Worm (Caenorhabditis elegans) whole organism, L4 larva: ENCODE measurements around the gene C07A9.10.

Source experiments
- T20F7.1 ChIP-seq: fragments of 200-800 bp; sonication (Bioruptor generic); optimal IDR thresholded peaks from 2 replicates; lab custom pipeline; 2018; ENCODE audit warnings: mild to moderate bottlenecking, missing genetic modification characterization, missing compliant biosample characterization
- T26A8.4 ChIP-seq: fragments of 200-800 bp; sonication (Bioruptor generic); IDR thresholded peaks from 2 replicates; pipeline ENCODE4 v1.3.6; 2022; ENCODE audit warnings: missing genetic modification characterization, missing compliant biosample characterization
- Y5F2A.4 ChIP-seq: fragments of 200-800 bp; sonication (Bioruptor generic); optimal IDR thresholded peaks from 2 replicates; lab custom pipeline; 2018; ENCODE audit warnings: mild to moderate bottlenecking, missing genetic modification characterization, missing compliant biosample characterization
- Y75B8A.6 ChIP-seq: fragments of 200-800 bp; sonication (Bioruptor generic); IDR thresholded peaks from 2 replicates; pipeline ENCODE4 v1.3.6; 2022; ENCODE audit warnings: missing genetic modification reagents, missing genetic modification characterization, missing compliant biosample characterization
- ZK546.5 ChIP-seq, 2 experiments: sonication (generic microtip); optimal IDR thresholded peaks; 2 replicates each; lab custom pipeline; 2017; ENCODE audit warnings: missing biosample characterization in 2 of 2, missing genetic modification characterization in 2 of 2
- aly-2 ChIP-seq: sonication (generic microtip); optimal IDR thresholded peaks from 2 replicates; lab custom pipeline; 2018; ENCODE audit warnings: missing biosample characterization, missing genetic modification characterization
- ama-1 ChIP-seq: fragments of 150-350 bp; optimal IDR thresholded peaks from 2 replicates; lab custom pipeline; 2014; ENCODE audit warnings: inconsistent platforms, mixed read lengths
- arid-1 ChIP-seq: fragments of 200-800 bp; sonication (Bioruptor generic); conservative IDR thresholded peaks from 2 replicates; pipeline ENCODE4 v1.3.6; 2022; ENCODE audit warnings: missing genetic modification reagents, missing genetic modification characterization, missing compliant biosample characterization
- ceh-32 ChIP-seq: sonication (generic microtip); optimal IDR thresholded peaks from 2 replicates; lab custom pipeline; 2016; ENCODE audit warnings: mild to moderate bottlenecking, missing genetic modification characterization, missing compliant biosample characterization; ENCODE audit not compliant: poor library complexity
- ceh-82 ChIP-seq: sonication (generic microtip); optimal IDR thresholded peaks from 2 replicates; lab custom pipeline; 2017; ENCODE audit warnings: missing biosample characterization, missing genetic modification characterization
- cey-2 ChIP-seq: sonication (generic microtip); optimal IDR thresholded peaks from 3 replicates; lab custom pipeline; 2017; ENCODE audit warnings: missing genetic modification characterization, mild to moderate bottlenecking, missing compliant biosample characterization, antibody characterized with exemption, borderline replicate concordance; ENCODE audit not compliant: insufficient read depth
- ctbp-1 ChIP-seq: fragments of 200-800 bp; sonication (Bioruptor generic); IDR thresholded peaks from 2 replicates; pipeline ENCODE4 v1.3.6; 2022; ENCODE audit warnings: missing genetic modification reagents, missing genetic modification characterization, missing compliant biosample characterization
- daf-12 ChIP-seq: fragments of 150-350 bp; optimal IDR thresholded peaks from 2 replicates; lab custom pipeline; 2014; ENCODE audit warnings: missing biosample characterization, missing genetic modification reagents, missing genetic modification characterization
- daf-19 ChIP-seq: fragments of 200-800 bp; sonication (Bioruptor generic); conservative IDR thresholded peaks from 2 replicates; pipeline ENCODE4 v1.3.6; 2022; ENCODE audit warnings: missing genetic modification characterization, missing compliant biosample characterization
- daf-8 ChIP-seq: fragments of 200-800 bp; sonication (Bioruptor generic); IDR thresholded peaks from 2 replicates; pipeline ENCODE4 v1.3.6; 2022; ENCODE audit warnings: missing genetic modification characterization, missing compliant biosample characterization
- dmd-8 ChIP-seq: fragments of 200-800 bp; sonication (Bioruptor generic); IDR thresholded peaks from 2 replicates; pipeline ENCODE4 v1.3.6; 2022; ENCODE audit warnings: missing genetic modification characterization, missing compliant biosample characterization
- dve-1 ChIP-seq: sonication (generic microtip); optimal IDR thresholded peaks from 2 replicates; lab custom pipeline; 2017; ENCODE audit warnings: antibody characterized with exemption, mild to moderate bottlenecking, missing genetic modification characterization, missing compliant biosample characterization; ENCODE audit not compliant: insufficient read depth
- fkh-10 ChIP-seq: fragments of 150-350 bp; optimal IDR thresholded peaks from 2 replicates; lab custom pipeline; 2014; ENCODE audit warnings: missing biosample characterization, missing genetic modification reagents, missing genetic modification characterization
- fos-1 ChIP-seq: fragments of 150-350 bp; optimal IDR thresholded peaks from 2 replicates; lab custom pipeline; 2014; ENCODE audit warnings: missing biosample characterization, missing genetic modification characterization
- gei-8 ChIP-seq: fragments of 200-800 bp; sonication (Bioruptor generic); optimal IDR thresholded peaks from 2 replicates; lab custom pipeline; 2018; ENCODE audit warnings: mild to moderate bottlenecking, missing genetic modification characterization, missing compliant biosample characterization
- lim-7 ChIP-seq: fragments of 200-800 bp; sonication (Bioruptor generic); IDR thresholded peaks from 2 replicates; pipeline ENCODE4 v1.3.6; 2022; ENCODE audit warnings: missing genetic modification characterization, missing compliant biosample characterization
- lin-29 ChIP-seq: fragments of 200-800 bp; sonication (Bioruptor generic); IDR thresholded peaks from 2 replicates; pipeline ENCODE4 v1.3.6; 2022; ENCODE audit warnings: missing genetic modification reagents, missing genetic modification characterization, missing compliant biosample characterization
- lin-38 ChIP-seq: fragments of 200-800 bp; sonication (Bioruptor generic); IDR thresholded peaks from 2 replicates; pipeline ENCODE4 v1.3.6; 2022; ENCODE audit warnings: missing genetic modification reagents, missing genetic modification characterization, missing compliant biosample characterization
- lin-39 ChIP-seq: fragments of 150-350 bp; optimal IDR thresholded peaks from 2 replicates; lab custom pipeline; 2014; ENCODE audit warnings: missing biosample characterization, missing genetic modification reagents, missing genetic modification characterization
- madf-9 ChIP-seq: fragments of 200-800 bp; sonication (Bioruptor generic); conservative IDR thresholded peaks from 2 replicates; pipeline ENCODE4 v1.3.6; 2022; ENCODE audit warnings: missing genetic modification reagents, missing genetic modification characterization, missing compliant biosample characterization
- mdt-29 ChIP-seq: fragments of 200-800 bp; sonication (Bioruptor generic); IDR thresholded peaks from 2 replicates; pipeline ENCODE4 v1.3.6; 2022; ENCODE audit warnings: missing genetic modification reagents, missing genetic modification characterization, missing compliant biosample characterization
- mep-1 ChIP-seq: fragments of 150-350 bp; sonication (generic microtip); optimal IDR thresholded peaks from 3 replicates; lab custom pipeline; 2014; ENCODE audit warnings: missing biosample characterization, missing genetic modification characterization
- mes-2 ChIP-seq: sonication (generic microtip); optimal IDR thresholded peaks from 2 replicates; lab custom pipeline; 2016; ENCODE audit warnings: missing genotype, mild to moderate bottlenecking, missing genetic modification characterization, missing compliant biosample characterization; ENCODE audit not compliant: poor library complexity, severe bottlenecking
- nhr-11 ChIP-seq: fragments of 150-350 bp; optimal IDR thresholded peaks from 2 replicates; lab custom pipeline; 2014; ENCODE audit warnings: missing biosample characterization, missing genetic modification characterization
- nhr-25 ChIP-seq: sonication (generic microtip); optimal IDR thresholded peaks from 2 replicates; lab custom pipeline; 2017; ENCODE audit warnings: missing genetic modification characterization, mild to moderate bottlenecking, missing compliant biosample characterization, antibody characterized with exemption, moderate library complexity, borderline replicate concordance; ENCODE audit not compliant: insufficient read depth
- nhr-28 ChIP-seq: fragments of 150-350 bp; optimal IDR thresholded peaks from 2 replicates; lab custom pipeline; 2014; ENCODE audit warnings: missing biosample characterization, missing genetic modification characterization
- nhr-48 ChIP-seq: sonication (generic microtip); optimal IDR thresholded peaks from 2 replicates; lab custom pipeline; 2016; ENCODE audit warnings: mild to moderate bottlenecking, missing genetic modification characterization, missing compliant biosample characterization
- nhr-76 ChIP-seq: fragments of 150-350 bp; optimal IDR thresholded peaks from 2 replicates; lab custom pipeline; 2014; ENCODE audit warnings: missing biosample characterization, missing genetic modification characterization
- pqm-1 ChIP-seq: sonication (generic microtip); optimal IDR thresholded peaks from 2 replicates; lab custom pipeline; 2017; ENCODE audit warnings: missing biosample characterization, missing genetic modification characterization
- sdz-12 ChIP-seq: fragments of 200-800 bp; sonication (Bioruptor generic); optimal IDR thresholded peaks from 2 replicates; lab custom pipeline; 2018; ENCODE audit warnings: mild to moderate bottlenecking, missing genetic modification characterization, missing compliant biosample characterization
- set-16 ChIP-seq: fragments of 200-800 bp; sonication (Bioruptor generic); IDR thresholded peaks from 2 replicates; pipeline ENCODE4 v1.3.6; 2022; ENCODE audit warnings: missing genetic modification reagents, missing genetic modification characterization, missing compliant biosample characterization
- skn-1 ChIP-seq: fragments of 150-350 bp; optimal IDR thresholded peaks from 2 replicates; lab custom pipeline; 2014; ENCODE audit warnings: missing biosample characterization, missing genetic modification characterization
- snpc-4 ChIP-seq: fragments of 150-350 bp; optimal IDR thresholded peaks from 2 replicates; lab custom pipeline; 2014; ENCODE audit warnings: missing biosample characterization, missing genetic modification characterization
- spr-3 ChIP-seq: fragments of 200-800 bp; sonication (Bioruptor generic); optimal IDR thresholded peaks from 2 replicates; lab custom pipeline; 2018; ENCODE audit warnings: mild to moderate bottlenecking, missing genetic modification characterization, missing compliant biosample characterization
- tra-1 ChIP-seq: fragments of 200-800 bp; sonication (Bioruptor generic); IDR thresholded peaks from 2 replicates; pipeline ENCODE4 v1.3.6; 2022; ENCODE audit warnings: missing genetic modification reagents, missing genetic modification characterization, missing compliant biosample characterization
- unc-130 ChIP-seq: sonication (generic microtip); optimal IDR thresholded peaks from 2 replicates; lab custom pipeline; 2016; ENCODE audit warnings: missing genetic modification reagents, missing genetic modification characterization, missing compliant biosample characterization
- unc-39 ChIP-seq: sonication (generic microtip); optimal IDR thresholded peaks from 2 replicates; lab custom pipeline; 2017; ENCODE audit warnings: missing biosample characterization, missing genetic modification characterization
- unc-62 ChIP-seq, 3 experiments: fragments of 150-350 bp in 1 of 3; sonication (generic microtip); optimal IDR thresholded peaks in 2 of 3; peaks in 1 of 3; 1 replicate in 1 of 3; 2 replicates in 2 of 3; lab custom pipeline; 2014 to 2017; ENCODE audit warnings: missing biosample characterization in 3 of 3, missing genetic modification characterization in 3 of 3, missing genetic modification reagents in 3 of 3, missing genotype in 1 of 3
- vab-7 ChIP-seq: fragments of 200-800 bp; sonication (Bioruptor generic); IDR thresholded peaks from 2 replicates; pipeline ENCODE4 v1.3.6; 2022; ENCODE audit warnings: missing genetic modification reagents, missing genetic modification characterization, missing compliant biosample characterization
- zfp-3 ChIP-seq: fragments of 200-800 bp; sonication (Bioruptor generic); conservative IDR thresholded peaks from 2 replicates; pipeline ENCODE4 v1.3.6; 2022; ENCODE audit warnings: missing genetic modification reagents, missing genetic modification characterization, missing compliant biosample characterization
- ztf-11 ChIP-seq: fragments of 150-350 bp; optimal IDR thresholded peaks from 2 replicates; lab custom pipeline; 2014; ENCODE audit warnings: missing biosample characterization, missing genetic modification characterization

The C07A9.10 gene

DNA sequence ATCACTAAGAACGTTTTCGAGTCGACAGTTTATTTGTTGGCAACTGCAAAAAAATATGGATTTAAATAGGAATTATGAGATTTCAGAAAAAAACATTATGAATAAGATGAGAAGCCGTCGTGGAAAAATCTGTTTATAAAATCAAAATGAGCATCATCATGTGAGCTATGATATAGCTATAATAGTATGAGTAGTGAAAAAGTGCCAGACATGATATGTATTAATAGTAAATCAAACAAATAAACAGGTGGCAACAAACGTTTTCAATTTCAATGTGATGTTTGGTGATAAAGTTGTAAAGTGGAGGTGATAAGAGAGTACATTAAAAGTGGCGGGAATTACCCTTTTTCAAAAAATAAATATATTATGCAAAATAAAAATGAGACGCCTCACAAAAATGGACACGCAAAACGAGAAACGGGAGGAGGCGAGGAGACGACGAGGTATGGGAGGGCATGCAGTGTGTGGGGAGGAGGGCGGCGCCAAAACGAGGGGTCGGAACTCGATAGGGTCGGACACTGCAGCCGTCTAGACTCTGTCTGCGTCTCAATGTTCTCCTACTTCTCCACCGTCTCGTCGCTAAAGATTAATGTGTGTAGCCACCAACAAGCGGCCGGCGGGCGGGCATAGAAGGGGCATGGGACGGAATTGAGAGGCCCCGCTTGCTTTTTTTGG lies 18.1 kb downstream of the C07A9.10 start, which contains the start of gene C07A9.9 (continued):
- TF ChIP-seq unc-39 (tag; lab: Kevin White, UChicago) (no peak), madf-9 (GFP tag; lab: Robert Waterston, UW) (no peak), ama-1 (lab: Kevin White, UChicago) (no peak), mep-1 (tag; lab: Kevin White, UChicago) (peak; percentile 79), snpc-4 (tag; lab: Kevin White, UChicago) (no peak), aly-2 (tag; lab: Kevin White, UChicago) (no peak), lin-29 (GFP tag; lab: Robert Waterston, UW) (no peak), pqm-1 (tag; lab: Kevin White, UChicago) (peak; percentile 63), vab-7 (GFP tag; lab: Robert Waterston, UW) (no peak; the same call in 1 of the 2 replicates), ceh-32 (tag; lab: Kevin White, UChicago) (peak; percentile 15), set-16 (GFP tag; lab: Robert Waterston, UW) (peak; percentile 89), fkh-10 (GFP tag; lab: Kevin White, UChicago) (peak; percentile 59), skn-1 (tag; lab: Kevin White, UChicago) (no peak), daf-19 (GFP tag; lab: Robert Waterston, UW) (no peak), Y75B8A.6 (GFP tag; lab: Robert Waterston, UW) (no peak), tra-1 (GFP tag; lab: Robert Waterston, UW) (no peak)

DNA sequence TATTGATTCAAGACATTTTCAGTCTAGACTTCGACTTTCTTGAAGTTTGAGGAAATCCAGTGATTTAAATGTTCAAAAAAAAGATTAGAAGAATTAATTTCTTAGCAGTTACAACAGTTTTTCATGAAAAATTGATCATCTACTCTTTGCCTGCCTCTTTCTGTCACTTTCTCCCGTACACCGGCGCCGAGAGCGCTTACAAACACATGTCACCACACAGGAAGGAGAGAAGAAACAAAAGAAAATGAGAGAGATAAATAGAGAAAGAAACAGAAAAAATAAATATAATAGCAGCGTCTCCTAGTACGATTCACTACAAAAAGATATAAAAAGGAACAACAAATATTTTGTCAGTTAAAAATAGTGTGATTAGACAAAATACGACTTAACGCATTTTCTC lies 19.2 kb downstream of the C07A9.10 start:
- TF ChIP-seq mdt-29 (no peak), pqm-1 (tag; lab: Kevin White, UChicago) (peak; percentile 18), fos-1 (tag; lab: Kevin White, UChicago) (no peak), zfp-3 (GFP tag; lab: Robert Waterston, UW) (no peak), ceh-32 (tag; lab: Kevin White, UChicago) (no peak), dve-1 (tag; lab: Kevin White, UChicago) (peak; percentile 46), nhr-11 (tag; lab: Kevin White, UChicago) (no peak), aly-2 (tag; lab: Kevin White, UChicago) (no peak), ZK546.5 (tag; optimal IDR thresholded peaks at IDR 0.05; lab: Kevin White, UChicago) (no peak), arid-1 (no peak), lim-7 (GFP tag; lab: Robert Waterston, UW) (no peak), daf-12 (no peak), tra-1 (GFP tag; lab: Robert Waterston, UW) (no peak), lin-38 (GFP tag; lab: Robert Waterston, UW) (peak; percentile 4; the same call in 1 of the 2 replicates), ceh-82 (tag; lab: Kevin White, UChicago) (no peak), sdz-12 (GFP tag; lab: Kevin White, UChicago) (no peak), dmd-8 (GFP tag; lab: Robert Waterston, UW) (no peak), T26A8.4 (GFP tag; lab: Robert Waterston, UW) (no peak), ctbp-1 (GFP tag; lab: Robert Waterston, UW) (no peak), gei-8 (GFP tag; lab: Kevin White, UChicago) (no peak), mes-2 (tag; lab: Kevin White, UChicago) (peak; percentile 47), mep-1 (tag; lab: Kevin White, UChicago) (peak; percentile 29), nhr-28 (peak; percentile 92), nhr-25 (no peak), Y75B8A.6 (GFP tag; lab: Robert Waterston, UW) (no peak), nhr-76 (no peak), unc-130 (GFP tag; lab: Kevin White, UChicago) (no peak), lin-39 (no peak), daf-8 (GFP tag; lab: Robert Waterston, UW) (no peak), fkh-10 (GFP tag; lab: Kevin White, UChicago) (no peak), unc-62 (GFP tag; optimal IDR thresholded peaks at IDR 0.05 in 1 of 2; lab: Kevin White, UChicago) (peak in 1 of 2 experiments; percentile 96), unc-62 (tag; optimal IDR thresholded peaks at IDR 0.05; lab: Kevin White, UChicago) (no peak), T20F7.1 (no peak), ztf-11 (tag; lab: Kevin White, UChicago) (no peak), cey-2 (no peak), Y5F2A.4 (no peak), nhr-48 (no peak), daf-19 (GFP tag; lab: Robert Waterston, UW) (no peak), lin-29 (GFP tag; lab: Robert Waterston, UW) (no peak), spr-3 (GFP tag; lab: Kevin White, UChicago) (no peak)
